Fruit fly (Drosophila melanogaster) whole organism, embryonic: ENCODE data around the gene msb1l.

Experiments
- Adf1 ChIP-seq: fragments of 200-800 bp; sonication (Bioruptor generic); IDR thresholded peaks from 2 replicates; pipeline ENCODE4 v1.3.6; 2022; ENCODE audit warnings: missing biosample characterization, missing genetic modification characterization
- Atf3 ChIP-seq: fragments of 200-800 bp; sonication (Bioruptor generic); optimal IDR thresholded peaks from 3 replicates; lab custom pipeline; 2016; ENCODE audit warnings: missing biosample characterization, missing genetic modification characterization
- Bgb ChIP-seq: fragments of 200-800 bp; sonication (Bioruptor generic); IDR thresholded peaks from 2 replicates; pipeline ENCODE4 v1.3.6; 2022; ENCODE audit warnings: missing biosample characterization, missing genetic modification characterization; ENCODE audit not compliant: partially characterized antibody
- Blimp-1 ChIP-seq: fragments of 200-800 bp; sonication (Bioruptor generic); optimal IDR thresholded peaks from 3 replicates; lab custom pipeline; 2018; ENCODE audit warnings: missing biosample characterization, missing genetic modification characterization, mild to moderate bottlenecking, moderate library complexity, missing genetic modification reagents
- BtbVII ChIP-seq: fragments of 200-800 bp; sonication (Bioruptor generic); optimal IDR thresholded peaks from 3 replicates; lab custom pipeline; 2017; ENCODE audit warnings: missing biosample characterization, mild to moderate bottlenecking, missing genetic modification characterization
- CG1024 ChIP-seq: fragments of 200-800 bp; sonication (Bioruptor generic); IDR thresholded peaks from 2 replicates; pipeline ENCODE4 v1.3.6; 2022; ENCODE audit warnings: missing biosample characterization, missing genetic modification characterization
- CG11560 ChIP-seq: fragments of 200-800 bp; sonication (Bioruptor generic); IDR thresholded peaks from 3 replicates; pipeline ENCODE4 v1.3.6; 2022; ENCODE audit warnings: missing biosample characterization, missing genetic modification characterization
- CG12236 ChIP-seq: fragments of 200-800 bp; sonication (Bioruptor generic); optimal IDR thresholded peaks from 2 replicates; lab custom pipeline; 2016; ENCODE audit warnings: missing biosample characterization, missing genetic modification characterization
- CG12744 ChIP-seq: fragments of 200-800 bp; sonication (Bioruptor generic); optimal IDR thresholded peaks from 2 replicates; lab custom pipeline; 2016; ENCODE audit warnings: missing biosample characterization, missing genetic modification characterization
- CG13296 ChIP-seq: fragments of 200-800 bp; sonication (Bioruptor generic); optimal IDR thresholded peaks from 3 replicates; lab custom pipeline; 2018; ENCODE audit warnings: missing biosample characterization, mild to moderate bottlenecking, missing genetic modification characterization
- CG13624 ChIP-seq: fragments of 200-800 bp; sonication (Bioruptor generic); optimal IDR thresholded peaks from 2 replicates; lab custom pipeline; 2016; ENCODE audit warnings: missing biosample characterization, missing genetic modification characterization
- CG13894 ChIP-seq: fragments of 200-800 bp; sonication (Bioruptor generic); optimal IDR thresholded peaks from 3 replicates; lab custom pipeline; 2018; ENCODE audit warnings: missing biosample characterization, mild to moderate bottlenecking, missing genetic modification characterization, moderate library complexity
- CG14667 ChIP-seq: fragments of 200-800 bp; sonication (Bioruptor generic); IDR thresholded peaks from 2 replicates; pipeline ENCODE4 v1.3.6; 2022; ENCODE audit warnings: missing biosample characterization, missing genetic modification characterization
- CG1602 ChIP-seq: fragments of 200-800 bp; sonication (Bioruptor generic); optimal IDR thresholded peaks from 3 replicates; lab custom pipeline; 2016; ENCODE audit warnings: missing biosample characterization, missing genetic modification characterization
- CG17385 ChIP-seq: fragments of 200-800 bp; sonication (Bioruptor generic); optimal IDR thresholded peaks from 3 replicates; lab custom pipeline; 2018; ENCODE audit warnings: missing biosample characterization, mild to moderate bottlenecking, missing genetic modification characterization
- CG31388 ChIP-seq: fragments of 200-800 bp; sonication (Bioruptor generic); optimal IDR thresholded peaks from 2 replicates; lab custom pipeline; 2016; ENCODE audit warnings: missing biosample characterization, missing genetic modification characterization
- CG32772 ChIP-seq: fragments of 200-800 bp; sonication (Bioruptor generic); IDR thresholded peaks from 2 replicates; pipeline ENCODE4 v1.3.6; 2022; ENCODE audit warnings: missing biosample characterization, missing genetic modification characterization
- CG3281 ChIP-seq: fragments of 200-800 bp; sonication (Bioruptor generic); optimal IDR thresholded peaks from 3 replicates; lab custom pipeline; 2017; ENCODE audit warnings: missing biosample characterization, mild to moderate bottlenecking, missing genetic modification characterization
- CG33557 ChIP-seq: fragments of 200-800 bp; sonication (Bioruptor generic); optimal IDR thresholded peaks from 2 replicates; lab custom pipeline; 2019; ENCODE audit warnings: missing biosample characterization, mild to moderate bottlenecking, missing genetic modification characterization, moderate library complexity
- CG42726 ChIP-seq: fragments of 200-800 bp; sonication (Bioruptor generic); IDR thresholded peaks from 2 replicates; pipeline ENCODE4 v1.3.6; 2022; ENCODE audit warnings: missing biosample characterization, missing genetic modification characterization; ENCODE audit not compliant: partially characterized antibody
- CG5180 ChIP-seq: fragments of 200-800 bp; sonication (Bioruptor generic); optimal IDR thresholded peaks from 3 replicates; lab custom pipeline; 2017; ENCODE audit warnings: missing biosample characterization, missing genetic modification characterization, mild to moderate bottlenecking, moderate library complexity, missing genetic modification reagents
- CG6791 ChIP-seq: fragments of 200-800 bp; sonication (Bioruptor generic); IDR thresholded peaks from 3 replicates; pipeline ENCODE4 v1.3.6; 2022; ENCODE audit warnings: missing biosample characterization, missing genetic modification characterization; ENCODE audit not compliant: partially characterized antibody
- CG8765 ChIP-seq: fragments of 200-800 bp; sonication (Bioruptor generic); IDR thresholded peaks from 2 replicates; pipeline ENCODE4 v1.3.6; 2022; ENCODE audit warnings: missing biosample characterization, missing genetic modification characterization
- CG9727 ChIP-seq: fragments of 200-800 bp; sonication (Bioruptor generic); optimal IDR thresholded peaks from 3 replicates; lab custom pipeline; 2017; ENCODE audit warnings: missing biosample characterization, mild to moderate bottlenecking, missing genetic modification characterization
- CrebB ChIP-seq: fragments of 200-800 bp; sonication (Bioruptor generic); optimal IDR thresholded peaks from 3 replicates; lab custom pipeline; 2018; ENCODE audit warnings: missing biosample characterization, mild to moderate bottlenecking, missing genetic modification characterization
- Dbx ChIP-seq: fragments of 200-800 bp; sonication (Bioruptor generic); IDR thresholded peaks from 3 replicates; pipeline ENCODE4 v1.3.6; 2022; ENCODE audit warnings: missing biosample characterization, missing genetic modification characterization
- Hand ChIP-seq: fragments of 200-800 bp; sonication (Bioruptor generic); optimal IDR thresholded peaks from 2 replicates; lab custom pipeline; 2017; ENCODE audit warnings: mild to moderate bottlenecking, missing biosample characterization, missing genetic modification reagents, missing genetic modification characterization
- Hey ChIP-seq: fragments of 200-800 bp; sonication (Bioruptor generic); optimal IDR thresholded peaks from 3 replicates; lab custom pipeline; 2018; ENCODE audit warnings: missing biosample characterization, mild to moderate bottlenecking, missing genetic modification characterization
- MTF-1 ChIP-seq: fragments of 200-800 bp; sonication (Bioruptor generic); optimal IDR thresholded peaks from 2 replicates; lab custom pipeline; 2018; ENCODE audit warnings: missing biosample characterization, mild to moderate bottlenecking, missing genetic modification characterization, borderline replicate concordance
- Neu2 ChIP-seq: fragments of 200-800 bp; sonication (Bioruptor generic); optimal IDR thresholded peaks from 3 replicates; lab custom pipeline; 2016; ENCODE audit warnings: missing biosample characterization, missing genetic modification characterization, borderline replicate concordance
- Nf-YB ChIP-seq: fragments of 200-800 bp; sonication (Bioruptor generic); optimal IDR thresholded peaks from 3 replicates; lab custom pipeline; 2019; ENCODE audit warnings: missing biosample characterization, mild to moderate bottlenecking, missing genetic modification characterization, moderate library complexity
- Pdp1 ChIP-seq, 2 experiments: fragments of 200-800 bp; sonication (Bioruptor generic); optimal IDR thresholded peaks; 3 replicates each; lab custom pipeline; 2016; ENCODE audit warnings: missing biosample characterization in 2 of 2, missing genetic modification characterization in 2 of 2, mild to moderate bottlenecking in 1 of 2, moderate library complexity in 1 of 2
- Sin3A ChIP-seq: fragments of >200 bp; optimal IDR thresholded peaks from 2 replicates; lab custom pipeline; 2018
- Sox100B ChIP-seq: fragments of 200-800 bp; sonication (Bioruptor generic); optimal IDR thresholded peaks from 3 replicates; lab custom pipeline; 2018; ENCODE audit warnings: missing biosample characterization, mild to moderate bottlenecking, missing genetic modification characterization
- Sry-β ChIP-seq: fragments of 200-800 bp; sonication (Bioruptor generic); optimal IDR thresholded peaks from 2 replicates; lab custom pipeline; 2018; ENCODE audit warnings: missing biosample characterization, mild to moderate bottlenecking, missing genetic modification characterization, moderate library complexity
- Ssrp ChIP-seq: fragments of 200-800 bp; sonication (Bioruptor generic); optimal IDR thresholded peaks from 2 replicates; lab custom pipeline; 2018; ENCODE audit warnings: missing biosample characterization, mild to moderate bottlenecking, missing genetic modification characterization, moderate library complexity
- ara ChIP-seq: fragments of 200-800 bp; sonication (Bioruptor generic); IDR thresholded peaks from 2 replicates; pipeline ENCODE4 v1.3.6; 2022; ENCODE audit warnings: missing biosample characterization, missing genetic modification characterization
- bbx ChIP-seq: fragments of 200-800 bp; sonication (Bioruptor generic); IDR thresholded peaks from 2 replicates; pipeline ENCODE4 v1.3.6; 2022; ENCODE audit warnings: missing biosample characterization, missing genetic modification characterization; ENCODE audit not compliant: partially characterized antibody
- cato ChIP-seq: fragments of 200-800 bp; sonication (Bioruptor generic); optimal IDR thresholded peaks from 2 replicates; lab custom pipeline; 2016; ENCODE audit warnings: missing biosample characterization, missing genetic modification characterization, borderline replicate concordance
- disco-r ChIP-seq: fragments of 200-800 bp; sonication (Bioruptor generic); optimal IDR thresholded peaks from 2 replicates; lab custom pipeline; 2016; ENCODE audit warnings: missing biosample characterization, missing genetic modification characterization
- esg ChIP-seq: fragments of 200-800 bp; sonication (Bioruptor generic); conservative IDR thresholded peaks from 2 replicates; pipeline ENCODE4 v1.3.6; 2022; ENCODE audit warnings: missing biosample characterization, missing genetic modification characterization
- hth ChIP-seq: fragments of >200 bp; optimal IDR thresholded peaks from 2 replicates; lab custom pipeline; 2017; ENCODE audit warnings: inconsistent platforms
- kay ChIP-seq: fragments of 200-800 bp; sonication (Bioruptor generic); optimal IDR thresholded peaks from 2 replicates; lab custom pipeline; 2016; ENCODE audit warnings: missing biosample characterization, missing genetic modification characterization
- nmo ChIP-seq: fragments of 200-800 bp; sonication (Bioruptor generic); optimal IDR thresholded peaks from 2 replicates; lab custom pipeline; 2018; ENCODE audit warnings: missing biosample characterization, mild to moderate bottlenecking, missing genetic modification characterization, moderate library complexity
- nom ChIP-seq: fragments of 200-800 bp; sonication (Bioruptor generic); optimal IDR thresholded peaks from 2 replicates; lab custom pipeline; 2017; ENCODE audit warnings: missing biosample characterization, missing genetic modification characterization, mild to moderate bottlenecking, moderate library complexity, missing genetic modification reagents
- schlank ChIP-seq: fragments of 200-800 bp; sonication (Bioruptor generic); optimal IDR thresholded peaks from 2 replicates; lab custom pipeline; 2018; ENCODE audit warnings: missing biosample characterization, mild to moderate bottlenecking, missing genetic modification characterization
- tap ChIP-seq: fragments of 200-800 bp; optimal IDR thresholded peaks from 3 replicates; lab custom pipeline; 2019; ENCODE audit warnings: missing biosample characterization, mild to moderate bottlenecking, missing genetic modification characterization, moderate library complexity
- tll ChIP-seq, 2 experiments: fragments of 200-800 bp in 1 of 2; fragments of >200 bp in 1 of 2; sonication (Bioruptor generic) in 1 of 2; optimal IDR thresholded peaks; 2 replicates each; lab custom pipeline; 2017 to 2019; ENCODE audit warnings: missing biosample characterization in 2 of 2, missing genetic modification characterization in 2 of 2, mild to moderate bottlenecking in 1 of 2, moderate library complexity in 1 of 2
- tup ChIP-seq: fragments of 200-800 bp; sonication (Bioruptor generic); optimal IDR thresholded peaks from 2 replicates; lab custom pipeline; 2016; ENCODE audit warnings: missing biosample characterization, mild to moderate bottlenecking, missing genetic modification characterization, moderate library complexity
- zen ChIP-seq: fragments of 200-800 bp; sonication (Bioruptor generic); optimal IDR thresholded peaks from 3 replicates; lab custom pipeline; 2018; ENCODE audit warnings: missing biosample characterization, mild to moderate bottlenecking, missing genetic modification characterization, moderate library complexity
- zen2 ChIP-seq: fragments of 200-800 bp; sonication (Bioruptor generic); IDR thresholded peaks from 3 replicates; pipeline ENCODE4 v1.3.6; 2022; ENCODE audit warnings: missing biosample characterization, missing genetic modification characterization; ENCODE audit not compliant: partially characterized antibody

The msb1l gene

DNA sequence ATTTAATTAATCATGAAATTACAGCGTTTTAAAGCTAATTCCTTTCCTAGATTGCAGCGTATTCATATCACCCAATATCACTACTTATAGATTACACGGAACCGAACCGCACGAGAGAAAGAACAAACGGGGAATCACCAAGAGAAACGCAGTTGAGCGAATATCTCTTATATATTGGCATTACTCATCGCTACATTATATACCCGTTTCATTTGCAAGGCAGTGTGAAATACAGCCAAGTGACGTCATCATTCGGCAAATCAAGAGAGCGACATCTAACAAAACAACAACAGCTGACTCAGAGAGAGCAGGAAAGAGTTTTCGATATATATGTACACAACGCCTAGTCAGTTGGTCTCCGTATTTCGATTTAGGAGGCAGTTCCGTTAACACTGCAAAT, 29.3 kb upstream of the msb1l start, which contains the start of gene Tep4 (continued):
- no peak for TF ChIP-seq CG42726 (GFP tag; lab: Robert Waterston, UW)
- TF ChIP-seq CG13296: no peak
- TF ChIP-seq tll (GFP tag; optimal IDR thresholded peaks at IDR 0.05; lab: Kevin White, UChicago): no peak
- no peak for TF ChIP-seq Sin3A (lab: Kevin White, UChicago)
- peak; percentile 86 for TF ChIP-seq BtbVII
- no peak for TF ChIP-seq CG1024 (GFP tag; lab: Robert Waterston, UW)
- no peak for TF ChIP-seq Dbx (GFP tag; lab: Robert Waterston, UW)
- TF ChIP-seq zen2 (GFP tag; lab: Robert Waterston, UW): no peak
- no peak for TF ChIP-seq esg (GFP tag; lab: Robert Waterston, UW)
- TF ChIP-seq Hey: no peak
- no peak for TF ChIP-seq CG12236 (GFP tag; lab: Kevin White, UChicago)
- no peak for TF ChIP-seq Atf3 (GFP tag; lab: Kevin White, UChicago)
- TF ChIP-seq Sox100B (GFP tag; lab: Kevin White, UChicago): no peak
- TF ChIP-seq hth (lab: Kevin White, UChicago): no peak
- TF ChIP-seq bbx (GFP tag; lab: Robert Waterston, UW): no peak
- no peak for TF ChIP-seq Neu2 (GFP tag; lab: Kevin White, UChicago)
- TF ChIP-seq CrebB (tag; lab: Kevin White, UChicago): peak; percentile 54
- no peak for TF ChIP-seq tup (GFP tag; lab: Kevin White, UChicago)
- TF ChIP-seq CG3281: no peak
- no peak for TF ChIP-seq Sry-β
- TF ChIP-seq Bgb (GFP tag; lab: Robert Waterston, UW): no peak
- TF ChIP-seq Pdp1 (GFP tag; optimal IDR thresholded peaks at IDR 0.05; lab: Kevin White, UChicago): peak in 1 of 2 experiments; percentile 39
- TF ChIP-seq CG11560 (tag; lab: Robert Waterston, UW): no peak
- no peak for TF ChIP-seq CG5180 (GFP tag; lab: Kevin White, UChicago)
- peak; percentile 56 for TF ChIP-seq kay (GFP tag; lab: Kevin White, UChicago)
- no peak for TF ChIP-seq Nf-YB (GFP tag; lab: Kevin White, UChicago)
- no peak for TF ChIP-seq disco-r (GFP tag; lab: Kevin White, UChicago)
- no peak for TF ChIP-seq Hand (GFP tag; lab: Kevin White, UChicago)
- TF ChIP-seq CG13894 (tag; lab: Kevin White, UChicago): peak; percentile 29
- no peak for TF ChIP-seq schlank
- TF ChIP-seq Adf1 (GFP tag; lab: Robert Waterston, UW): no peak
- no peak for TF ChIP-seq CG9727 (GFP tag; lab: Kevin White, UChicago)
- no peak for TF ChIP-seq CG33557 (GFP tag; lab: Kevin White, UChicago)
- no peak for TF ChIP-seq CG14667 (GFP tag; lab: Robert Waterston, UW)
- no peak for TF ChIP-seq CG13624 (GFP tag; lab: Kevin White, UChicago)
- no peak for TF ChIP-seq MTF-1
- TF ChIP-seq zen (tag; lab: Kevin White, UChicago): no peak
- TF ChIP-seq CG17385: peak; percentile 4
- TF ChIP-seq CG8765 (GFP tag; lab: Robert Waterston, UW): no peak
- TF ChIP-seq ara (GFP tag; lab: Robert Waterston, UW): no peak
- TF ChIP-seq nom (GFP tag; lab: Kevin White, UChicago): peak; percentile 2
- no peak for TF ChIP-seq nmo (GFP tag; lab: Kevin White, UChicago)
- no peak for TF ChIP-seq CG32772 (GFP tag; lab: Robert Waterston, UW)
- no peak for TF ChIP-seq CG31388 (GFP tag; lab: Kevin White, UChicago)
- TF ChIP-seq Ssrp (tag; lab: Kevin White, UChicago): no peak
- TF ChIP-seq cato (GFP tag; lab: Kevin White, UChicago): no peak
- TF ChIP-seq CG12744 (GFP tag; lab: Kevin White, UChicago): no peak
- TF ChIP-seq CG6791: no peak
- TF ChIP-seq CG1602 (GFP tag; lab: Kevin White, UChicago): no peak
- TF ChIP-seq tap (tag; lab: Kevin White, UChicago): no peak
- no peak for TF ChIP-seq Blimp-1 (GFP tag; lab: Kevin White, UChicago)
